Fruit fly (Drosophila melanogaster) whole organism, embryonic: ENCODE measurements around the gene FucTD.

ENCODE experiments used
- CG12659 ChIP-seq: fragments of 200-800 bp; sonication (Bioruptor generic); optimal IDR thresholded peaks from 3 replicates; lab custom pipeline; 2017; ENCODE audit warnings: mild to moderate bottlenecking, missing biosample characterization, missing genetic modification reagents, missing genetic modification characterization
- Hey ChIP-seq: fragments of 200-800 bp; sonication (Bioruptor generic); optimal IDR thresholded peaks from 3 replicates; lab custom pipeline; 2018; ENCODE audit warnings: missing biosample characterization, mild to moderate bottlenecking, missing genetic modification characterization
- Hr39 ChIP-seq: fragments of >200 bp; optimal IDR thresholded peaks from 2 replicates; lab custom pipeline; 2017
- ab ChIP-seq: fragments of 200-800 bp; sonication (Bioruptor generic); optimal IDR thresholded peaks from 2 replicates; lab custom pipeline; 2016; ENCODE audit warnings: missing biosample characterization, missing genetic modification characterization
- fu2 ChIP-seq: fragments of 200-800 bp; sonication (Bioruptor generic); optimal IDR thresholded peaks from 2 replicates; lab custom pipeline; 2016; ENCODE audit warnings: missing biosample characterization, missing genetic modification characterization

DNA sequence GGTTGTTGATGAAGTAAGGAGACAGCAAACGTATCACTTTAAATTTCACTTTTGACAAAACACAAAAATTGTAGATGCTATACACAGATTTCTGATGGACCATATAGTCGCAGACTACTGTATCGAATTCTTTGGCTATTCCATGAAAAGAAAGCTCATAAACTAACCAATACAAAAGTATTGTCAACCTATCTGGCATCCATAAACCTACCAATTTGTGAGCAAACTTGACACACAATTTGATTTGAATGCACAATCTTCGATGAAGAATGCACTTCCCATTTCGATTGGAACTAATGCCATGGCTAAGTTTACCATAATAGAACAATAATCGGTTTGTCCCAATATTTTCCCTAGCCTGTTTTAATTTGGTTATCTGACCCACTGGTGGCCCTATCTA, 7.3 kb downstream of the FucTD start, which contains the start of gene CG9173:
- no peak for TF ChIP-seq CG12659
- TF ChIP-seq Hr39 (lab: Kevin White, UChicago) = no peak
- no peak for TF ChIP-seq fu2 (GFP tag; lab: Kevin White, UChicago)
- no peak for TF ChIP-seq ab
- no peak for TF ChIP-seq Hey (tag; lab: Kevin White, UChicago)
